Fruit fly (Drosophila melanogaster) whole organism, embryonic: ENCODE data around the gene Rab3GAP1.

Experiments
- C15 ChIP-seq: fragments of 200-800 bp; sonication (Bioruptor generic); IDR thresholded peaks from 3 replicates; pipeline ENCODE4 v1.3.6; 2022; ENCODE audit warnings: missing biosample characterization, missing genetic modification characterization
- CG11398 ChIP-seq: fragments of 200-800 bp; sonication (Bioruptor generic); optimal IDR thresholded peaks from 2 replicates; lab custom pipeline; 2016; ENCODE audit warnings: missing biosample characterization, missing genetic modification characterization
- CG12769 ChIP-seq: fragments of 200-800 bp; sonication (Bioruptor generic); optimal IDR thresholded peaks from 2 replicates; lab custom pipeline; 2019; ENCODE audit warnings: missing biosample characterization, mild to moderate bottlenecking, missing genetic modification characterization, moderate library complexity
- CG14014 ChIP-seq: fragments of 200-800 bp; sonication (Bioruptor generic); IDR thresholded peaks from 2 replicates; pipeline ENCODE4 v1.3.6; 2022; ENCODE audit warnings: missing biosample characterization, missing genetic modification characterization
- CG14050 ChIP-seq: fragments of 200-800 bp; sonication (Bioruptor generic); IDR thresholded peaks from 3 replicates; pipeline ENCODE4 v1.3.6; 2022; ENCODE audit warnings: missing biosample characterization, missing genetic modification characterization
- CG15514 ChIP-seq: fragments of 200-800 bp; sonication (Bioruptor generic); optimal IDR thresholded peaks from 3 replicates; lab custom pipeline; 2017; ENCODE audit warnings: missing biosample characterization, missing genetic modification characterization, mild to moderate bottlenecking, moderate library complexity, missing genetic modification reagents
- CG1603 ChIP-seq: fragments of 200-800 bp; sonication (Bioruptor generic); optimal IDR thresholded peaks from 2 replicates; lab custom pipeline; 2019; ENCODE audit warnings: missing biosample characterization, mild to moderate bottlenecking, missing genetic modification characterization, moderate library complexity
- CG16779 ChIP-seq: fragments of 200-800 bp; sonication (Bioruptor generic); IDR thresholded peaks from 2 replicates; pipeline ENCODE4 v1.3.6; 2022; ENCODE audit warnings: missing biosample characterization, missing genetic modification characterization
- CG17359 ChIP-seq: fragments of 200-800 bp; sonication (Bioruptor generic); optimal IDR thresholded peaks from 3 replicates; lab custom pipeline; 2018; ENCODE audit warnings: missing biosample characterization, mild to moderate bottlenecking, missing genetic modification characterization, moderate library complexity
- CG2120 ChIP-seq: fragments of 200-800 bp; sonication (Bioruptor generic); optimal IDR thresholded peaks from 3 replicates; lab custom pipeline; 2016; ENCODE audit warnings: missing biosample characterization, missing genetic modification characterization
- CG2202 ChIP-seq: fragments of 200-800 bp; sonication (Bioruptor generic); optimal IDR thresholded peaks from 2 replicates; lab custom pipeline; 2018; ENCODE audit warnings: missing biosample characterization, mild to moderate bottlenecking, missing genetic modification characterization
- CG34376 ChIP-seq: fragments of 200-800 bp; sonication (Bioruptor generic); optimal IDR thresholded peaks from 2 replicates; lab custom pipeline; 2018; ENCODE audit warnings: missing biosample characterization, mild to moderate bottlenecking, missing genetic modification characterization
- CG3847 ChIP-seq: fragments of 200-800 bp; sonication (Bioruptor generic); IDR thresholded peaks from 2 replicates; pipeline ENCODE4 v1.3.6; 2022; ENCODE audit warnings: missing biosample characterization, missing genetic modification characterization
- CG4282 ChIP-seq: fragments of 200-800 bp; sonication (Bioruptor generic); optimal IDR thresholded peaks from 2 replicates; lab custom pipeline; 2016; ENCODE audit warnings: missing biosample characterization, missing genetic modification characterization
- CG5245 ChIP-seq: fragments of 200-800 bp; sonication (Bioruptor generic); optimal IDR thresholded peaks from 3 replicates; lab custom pipeline; 2016; ENCODE audit warnings: missing biosample characterization, missing genetic modification characterization
- CG6683 ChIP-seq: fragments of 200-800 bp; sonication (Bioruptor generic); optimal IDR thresholded peaks from 2 replicates; lab custom pipeline; 2017; ENCODE audit warnings: missing biosample characterization, mild to moderate bottlenecking, missing genetic modification characterization, missing genetic modification reagents
- CG7357 ChIP-seq: fragments of 200-800 bp; sonication (Bioruptor generic); IDR thresholded peaks from 3 replicates; pipeline ENCODE4 v1.3.6; 2022; ENCODE audit warnings: missing biosample characterization, missing genetic modification characterization
- CG7839 ChIP-seq: fragments of 200-800 bp; sonication (Bioruptor generic); optimal IDR thresholded peaks from 3 replicates; lab custom pipeline; 2018; ENCODE audit warnings: missing biosample characterization, mild to moderate bottlenecking, missing genetic modification characterization, moderate library complexity
- CG8478 ChIP-seq: fragments of >200 bp; optimal IDR thresholded peaks from 2 replicates; lab custom pipeline; 2018
- CG8765 ChIP-seq: fragments of 200-800 bp; sonication (Bioruptor generic); IDR thresholded peaks from 2 replicates; pipeline ENCODE4 v1.3.6; 2022; ENCODE audit warnings: missing biosample characterization, missing genetic modification characterization
- CG9876 ChIP-seq: fragments of 200-800 bp; sonication (Bioruptor generic); optimal IDR thresholded peaks from 2 replicates; lab custom pipeline; 2016; ENCODE audit warnings: missing biosample characterization, missing genetic modification characterization
- Dad ChIP-seq: fragments of 200-800 bp; sonication (Bioruptor generic); optimal IDR thresholded peaks from 3 replicates; lab custom pipeline; 2016; ENCODE audit warnings: missing biosample characterization, missing genetic modification characterization
- Dbx ChIP-seq: fragments of 200-800 bp; sonication (Bioruptor generic); IDR thresholded peaks from 3 replicates; pipeline ENCODE4 v1.3.6; 2022; ENCODE audit warnings: missing biosample characterization, missing genetic modification characterization
- Dref ChIP-seq: fragments of 200-800 bp; sonication (Bioruptor generic); IDR thresholded peaks from 2 replicates; pipeline ENCODE4 v1.3.6; 2022; ENCODE audit warnings: missing biosample characterization, missing genetic modification characterization
- Eip74EF ChIP-seq, 2 experiments: fragments of 200-800 bp in 1 of 2; fragments of >200 bp in 1 of 2; sonication (Bioruptor generic) in 1 of 2; optimal IDR thresholded peaks; 2 replicates each; lab custom pipeline; 2017 to 2019; ENCODE audit warnings: missing biosample characterization in 2 of 2, missing genetic modification characterization in 2 of 2, mild to moderate bottlenecking in 1 of 2, moderate library complexity in 1 of 2
- Hr3 ChIP-seq: fragments of 200-800 bp; sonication (Bioruptor generic); optimal IDR thresholded peaks from 3 replicates; lab custom pipeline; 2016; ENCODE audit warnings: missing biosample characterization, missing genetic modification characterization
- Max ChIP-seq: fragments of 200-800 bp; sonication (Bioruptor generic); optimal IDR thresholded peaks from 2 replicates; lab custom pipeline; 2016; ENCODE audit warnings: missing biosample characterization, mild to moderate bottlenecking, missing genetic modification characterization
- Mes4 ChIP-seq: fragments of 200-800 bp; sonication (Bioruptor generic); optimal IDR thresholded peaks from 2 replicates; lab custom pipeline; 2016; ENCODE audit warnings: missing biosample characterization, missing genetic modification characterization
- Nf-YC ChIP-seq: fragments of 200-800 bp; optimal IDR thresholded peaks from 3 replicates; lab custom pipeline; 2019; ENCODE audit warnings: missing biosample characterization, mild to moderate bottlenecking, missing genetic modification characterization, moderate library complexity
- Pdp1 ChIP-seq, 2 experiments: fragments of 200-800 bp; sonication (Bioruptor generic); optimal IDR thresholded peaks; 3 replicates each; lab custom pipeline; 2016; ENCODE audit warnings: missing biosample characterization in 2 of 2, missing genetic modification characterization in 2 of 2, mild to moderate bottlenecking in 1 of 2, moderate library complexity in 1 of 2
- Sin3A ChIP-seq: fragments of >200 bp; optimal IDR thresholded peaks from 2 replicates; lab custom pipeline; 2018
- Trl ChIP-seq, 3 experiments: fragments of >200 bp in 2 of 3; fragments of 200-800 bp in 1 of 3; sonication (Bioruptor generic) in 1 of 3; optimal IDR thresholded peaks; 2 replicates in 1 of 3; 3 replicates in 2 of 3; lab custom pipeline; 2016 to 2017; ENCODE audit warnings: missing biosample characterization in 1 of 3, missing genetic modification characterization in 1 of 3
- Vsx1 ChIP-seq: fragments of 200-800 bp; sonication (Bioruptor generic); optimal IDR thresholded peaks from 2 replicates; lab custom pipeline; 2017; ENCODE audit warnings: missing biosample characterization, mild to moderate bottlenecking, missing genetic modification characterization, missing genetic modification reagents
- Xbp1 ChIP-seq: fragments of 200-800 bp; sonication (Bioruptor generic); optimal IDR thresholded peaks from 3 replicates; lab custom pipeline; 2016; ENCODE audit warnings: missing biosample characterization, mild to moderate bottlenecking, missing genetic modification characterization
- caup ChIP-seq: fragments of 200-800 bp; sonication (Bioruptor generic); optimal IDR thresholded peaks from 3 replicates; lab custom pipeline; 2017; ENCODE audit warnings: missing biosample characterization, mild to moderate bottlenecking, missing genetic modification characterization, moderate library complexity; ENCODE audit not compliant: severe bottlenecking
- dmrt11E ChIP-seq: fragments of 200-800 bp; sonication (Bioruptor generic); optimal IDR thresholded peaks from 3 replicates; lab custom pipeline; 2018; ENCODE audit warnings: missing biosample characterization, mild to moderate bottlenecking, missing genetic modification characterization, moderate library complexity
- eve ChIP-seq, 2 experiments: fragments of >200 bp; optimal IDR thresholded peaks; 2 replicates each; lab custom pipeline; 2017; ENCODE audit warnings: missing biosample characterization in 2 of 2, missing genetic modification characterization in 2 of 2
- gcm2 ChIP-seq: fragments of 200-800 bp; sonication (Bioruptor generic); optimal IDR thresholded peaks from 2 replicates; lab custom pipeline; 2016; ENCODE audit warnings: missing biosample characterization, missing genetic modification characterization
- gsb ChIP-seq: fragments of 200-800 bp; sonication (Bioruptor generic); IDR thresholded peaks from 2 replicates; pipeline ENCODE4 v1.3.6; 2022; ENCODE audit warnings: missing biosample characterization, missing genetic modification characterization
- ken ChIP-seq: fragments of 200-800 bp; sonication (Bioruptor generic); IDR thresholded peaks from 3 replicates; pipeline ENCODE4 v1.3.6; 2022; ENCODE audit warnings: missing biosample characterization, missing genetic modification characterization
- klu ChIP-seq: fragments of 200-800 bp; sonication (Bioruptor generic); IDR thresholded peaks from 2 replicates; pipeline ENCODE4 v1.3.6; 2022; ENCODE audit warnings: missing biosample characterization, missing genetic modification characterization
- lov ChIP-seq, 2 experiments: fragments of 200-800 bp in 1 of 2; fragments of >200 bp in 1 of 2; sonication (Bioruptor generic) in 1 of 2; IDR thresholded peaks in 1 of 2; optimal IDR thresholded peaks in 1 of 2; 2 replicates in 1 of 2; 3 replicates in 1 of 2; pipeline versions ENCODE4 v1.3.6 to Lab custom; 2017 to 2022; ENCODE audit warnings: missing biosample characterization in 1 of 2, missing genetic modification characterization in 1 of 2
- phol ChIP-seq: fragments of 200-800 bp; sonication (Bioruptor generic); optimal IDR thresholded peaks from 3 replicates; lab custom pipeline; 2018; ENCODE audit warnings: missing biosample characterization, mild to moderate bottlenecking, missing genetic modification characterization, moderate library complexity
- psq ChIP-seq: fragments of 200-800 bp; sonication (Bioruptor generic); optimal IDR thresholded peaks from 2 replicates; lab custom pipeline; 2017; ENCODE audit warnings: missing biosample characterization, missing genetic modification characterization
- repo ChIP-seq: fragments of 200-800 bp; sonication (Bioruptor generic); optimal IDR thresholded peaks from 2 replicates; lab custom pipeline; 2016; ENCODE audit warnings: missing biosample characterization, missing genetic modification characterization
- scrt ChIP-seq: fragments of 200-800 bp; sonication (Bioruptor generic); optimal IDR thresholded peaks from 2 replicates; lab custom pipeline; 2018; ENCODE audit warnings: missing biosample characterization, mild to moderate bottlenecking, missing genetic modification characterization, moderate library complexity
- sob ChIP-seq: fragments of 200-800 bp; sonication (Bioruptor generic); IDR thresholded peaks from 2 replicates; pipeline ENCODE4 v1.3.6; 2022; ENCODE audit warnings: missing biosample characterization, missing genetic modification characterization
- tio ChIP-seq: fragments of 200-800 bp; sonication (Bioruptor generic); optimal IDR thresholded peaks from 2 replicates; lab custom pipeline; 2017; ENCODE audit warnings: missing biosample characterization, missing genetic modification characterization, inconsistent platforms
- wor ChIP-seq: fragments of 200-800 bp; sonication (Bioruptor generic); IDR thresholded peaks from 2 replicates; pipeline ENCODE4 v1.3.6; 2022; ENCODE audit warnings: missing biosample characterization, missing genetic modification characterization
- yki ChIP-seq: fragments of >200 bp; optimal IDR thresholded peaks from 3 replicates; lab custom pipeline; 2018
- zf30C ChIP-seq: fragments of 200-800 bp; sonication (Bioruptor generic); optimal IDR thresholded peaks from 3 replicates; lab custom pipeline; 2018; ENCODE audit warnings: missing biosample characterization, mild to moderate bottlenecking, missing genetic modification characterization
- zfh2 ChIP-seq: fragments of 200-800 bp; sonication (Bioruptor generic); optimal IDR thresholded peaks from 2 replicates; lab custom pipeline; 2016; ENCODE audit warnings: missing biosample characterization, missing genetic modification characterization

Gene Rab3GAP1

dm6 chr2L:1575604-1576003, 35.4 kb downstream of the Rab3GAP1 start (continued):
- TF ChIP-seq CG16779, result no peak
- TF ChIP-seq phol (tag; lab: Kevin White, UChicago), result peak; percentile 59
- no peak for TF ChIP-seq CG3847 (GFP tag; lab: Robert Waterston, UW)
- no peak for TF ChIP-seq CG15514 (GFP tag; lab: Kevin White, UChicago)
- no peak for TF ChIP-seq CG8765 (GFP tag; lab: Robert Waterston, UW)
- no peak for TF ChIP-seq CG11398 (GFP tag; lab: Kevin White, UChicago)
- no peak for TF ChIP-seq CG2120 (GFP tag; lab: Kevin White, UChicago)
- no peak for TF ChIP-seq CG14050 (GFP tag; lab: Robert Waterston, UW)
- no peak for TF ChIP-seq repo (GFP tag; lab: Kevin White, UChicago)
- no peak for TF ChIP-seq Xbp1 (GFP tag; lab: Kevin White, UChicago)
- TF ChIP-seq eve (GFP tag; optimal IDR thresholded peaks at IDR 0.05; lab: Kevin White, UChicago), result no peak
- no peak for TF ChIP-seq CG9876 (GFP tag; lab: Kevin White, UChicago)
- TF ChIP-seq CG17359 (tag; lab: Kevin White, UChicago), result peak; percentile 52
- TF ChIP-seq ken (GFP tag; lab: Robert Waterston, UW), result 0 out of 3 replicates have a peak, but pooled peaks have one; percentile 51
- TF ChIP-seq wor, result peak; percentile 33; the same call in 1 of the 2 replicates
- TF ChIP-seq zfh2, result no peak
- TF ChIP-seq CG34376 (GFP tag; lab: Kevin White, UChicago), result no peak
- TF ChIP-seq zf30C (GFP tag; lab: Kevin White, UChicago), result no peak
- TF ChIP-seq Vsx1 (GFP tag; lab: Kevin White, UChicago), result no peak
- no peak for TF ChIP-seq dmrt11E
- no peak for TF ChIP-seq lov (optimal IDR thresholded peaks at IDR 0.05; lab: Kevin White, UChicago)
- no peak for TF ChIP-seq lov (GFP tag; IDR thresholded peaks at IDR 0.05; lab: Robert Waterston, UW)
- TF ChIP-seq Mes4 (GFP tag; lab: Kevin White, UChicago), result no peak
- no peak for TF ChIP-seq scrt (GFP tag; lab: Kevin White, UChicago)
- no peak for TF ChIP-seq Hr3 (GFP tag; lab: Kevin White, UChicago)
- TF ChIP-seq Eip74EF (GFP tag; optimal IDR thresholded peaks at IDR 0.05; lab: Kevin White, UChicago), result peak in 1 of 2 experiments; percentile 4
- no peak for TF ChIP-seq CG14014
- TF ChIP-seq CG12769 (tag; lab: Kevin White, UChicago), result no peak
- TF ChIP-seq klu (GFP tag; lab: Robert Waterston, UW), result no peak
- TF ChIP-seq CG7839 (tag; lab: Kevin White, UChicago), result peak; percentile 48
- no peak for TF ChIP-seq CG6683 (GFP tag; lab: Kevin White, UChicago)
- no peak for TF ChIP-seq CG8478
- no peak for TF ChIP-seq CG1603 (tag; lab: Kevin White, UChicago)
- TF ChIP-seq Dad (GFP tag; lab: Kevin White, UChicago), result peak; percentile 19
- no peak for TF ChIP-seq Dref (GFP tag; lab: Robert Waterston, UW)
- no peak for TF ChIP-seq Trl (optimal IDR thresholded peaks at IDR 0.05; lab: Kevin White, UChicago)
- no peak for TF ChIP-seq Trl (GFP tag; optimal IDR thresholded peaks at IDR 0.05; lab: Kevin White, UChicago)
- no peak for TF ChIP-seq CG4282 (GFP tag; lab: Kevin White, UChicago)
- no peak for TF ChIP-seq C15 (GFP tag; lab: Robert Waterston, UW)
- no peak for TF ChIP-seq Nf-YC
- no peak for TF ChIP-seq CG2202
- TF ChIP-seq gsb (GFP tag; lab: Robert Waterston, UW), result no peak
- no peak for TF ChIP-seq tio (GFP tag; lab: Kevin White, UChicago)
- TF ChIP-seq Sin3A, result no peak
- no peak for TF ChIP-seq psq (GFP tag; lab: Kevin White, UChicago)
- no peak for TF ChIP-seq gcm2 (GFP tag; lab: Kevin White, UChicago)
- peak; percentile 44 for TF ChIP-seq CG5245 (GFP tag; lab: Kevin White, UChicago)
- no peak for TF ChIP-seq Dbx
- no peak for TF ChIP-seq Max (GFP tag; lab: Kevin White, UChicago)
- TF ChIP-seq yki (lab: Kevin White, UChicago), result no peak
- TF ChIP-seq CG7357 (GFP tag; lab: Robert Waterston, UW), result no peak
- peak in 1 of 2 experiments; percentile 22 for TF ChIP-seq Pdp1 (GFP tag; optimal IDR thresholded peaks at IDR 0.05; lab: Kevin White, UChicago)
- no peak; the same call in 1 of the 2 replicates for TF ChIP-seq sob
- no peak for TF ChIP-seq caup
